Worm (Caenorhabditis elegans) whole organism, late embryonic: ENCODE measurements around the gene klp-6.

ENCODE experiments used
- F13H6.1 ChIP-seq: sonication (generic microtip); optimal IDR thresholded peaks from 2 replicates; lab custom pipeline; 2016; ENCODE audit warnings: missing genetic modification characterization, missing compliant biosample characterization
- ceh-22 ChIP-seq: sonication (generic microtip); optimal IDR thresholded peaks from 2 replicates; lab custom pipeline; 2017; ENCODE audit warnings: missing biosample characterization, missing genetic modification characterization
- ceh-34 ChIP-seq: sonication (generic microtip); optimal IDR thresholded peaks from 2 replicates; lab custom pipeline; 2016; ENCODE audit warnings: mild to moderate bottlenecking, missing genetic modification characterization, missing compliant biosample characterization
- dve-1 ChIP-seq: sonication (generic microtip); optimal IDR thresholded peaks from 2 replicates; lab custom pipeline; 2017; ENCODE audit warnings: antibody characterized with exemption, mild to moderate bottlenecking, missing genetic modification characterization, missing compliant biosample characterization
- fax-1 ChIP-seq: sonication (generic microtip); optimal IDR thresholded peaks from 2 replicates; lab custom pipeline; 2016; ENCODE audit warnings: missing genotype, missing genetic modification characterization, missing compliant biosample characterization
- gmeb-2 ChIP-seq: sonication (generic microtip); optimal IDR thresholded peaks from 2 replicates; lab custom pipeline; 2016; ENCODE audit warnings: missing genetic modification characterization, inconsistent platforms, missing compliant biosample characterization
- lim-6 ChIP-seq: sonication (generic microtip); optimal IDR thresholded peaks from 2 replicates; lab custom pipeline; 2016; ENCODE audit warnings: missing genetic modification characterization, missing compliant biosample characterization
- pax-1 ChIP-seq: fragments of 150-350 bp; optimal IDR thresholded peaks from 2 replicates; lab custom pipeline; 2014; ENCODE audit warnings: missing biosample characterization, missing genetic modification characterization
- rnt-1 ChIP-seq: sonication (generic microtip); optimal IDR thresholded peaks from 2 replicates; lab custom pipeline; 2016; ENCODE audit warnings: missing genetic modification characterization, missing compliant biosample characterization
- ttx-3 ChIP-seq: sonication (generic microtip); optimal IDR thresholded peaks from 2 replicates; lab custom pipeline; 2016; ENCODE audit warnings: missing genetic modification reagents, missing genetic modification characterization, missing compliant biosample characterization

ce11 chrIII:5068675-5069233 is 38.0 kb downstream of the klp-6 start, which contains the start of the genes C45G9.11 and C45G9.2:
- TF ChIP-seq lim-6 (tag; lab: Kevin White, UChicago) (peak; percentile 70), ceh-34 (tag; lab: Kevin White, UChicago) (peak; percentile 47), dve-1 (tag; lab: Kevin White, UChicago) (no peak), F13H6.1 (tag; lab: Kevin White, UChicago) (peak; percentile 45), fax-1 (peak; percentile 19), ttx-3 (tag; lab: Kevin White, UChicago) (no peak), ceh-22 (tag; lab: Kevin White, UChicago) (no peak), gmeb-2 (no peak), pax-1 (tag; lab: Kevin White, UChicago) (peak; percentile 21), rnt-1 (peak; percentile 74)
